Worm (Caenorhabditis elegans): ENCODE results near the gene R11H6.4.
A peak's percentile ranks its signal among the peaks of the same experiment; 100 is the strongest.

Gene R11H6.4

DNA sequence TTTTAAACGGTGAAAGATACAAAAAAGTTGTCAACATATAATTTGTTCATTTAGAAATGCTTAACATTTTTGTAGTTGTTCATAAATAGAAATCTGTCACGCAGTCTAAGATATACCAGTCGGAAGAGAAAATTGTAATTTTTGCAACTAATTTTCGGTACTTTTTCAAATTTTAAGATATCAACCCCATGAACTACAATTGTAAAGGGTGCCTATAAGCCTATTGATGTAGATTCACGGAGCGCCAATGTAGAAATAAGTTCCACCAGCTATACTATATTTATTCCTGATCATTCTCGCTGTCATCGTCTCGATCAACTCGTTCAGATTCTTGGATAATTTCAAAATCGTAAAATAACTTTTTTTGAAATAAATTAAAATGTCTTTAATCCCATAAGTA is 14.8 kb upstream of the R11H6.4 start:
- TF ChIP-seq nhr-28 (tag; optimal IDR thresholded peaks at IDR 0.05), result no peak
- TF ChIP-seq R02D3.7 (tag; optimal IDR thresholded peaks at IDR 0.05), result no peak
- TF ChIP-seq nhr-76 (tag; optimal IDR thresholded peaks at IDR 0.05), result no peak
- peak; percentile 3 for TF ChIP-seq elt-2 (tag; optimal IDR thresholded peaks at IDR 0.05)
- TF ChIP-seq nhr-11 (tag; optimal IDR thresholded peaks at IDR 0.05), result no peak
- TF ChIP-seq nhr-23 (tag; optimal IDR thresholded peaks at IDR 0.05), result no peak
- no peak for TF ChIP-seq eor-1 (tag; optimal IDR thresholded peaks at IDR 0.05)
- TF ChIP-seq snpc-4 (tag; optimal IDR thresholded peaks at IDR 0.05), result no peak

DNA sequence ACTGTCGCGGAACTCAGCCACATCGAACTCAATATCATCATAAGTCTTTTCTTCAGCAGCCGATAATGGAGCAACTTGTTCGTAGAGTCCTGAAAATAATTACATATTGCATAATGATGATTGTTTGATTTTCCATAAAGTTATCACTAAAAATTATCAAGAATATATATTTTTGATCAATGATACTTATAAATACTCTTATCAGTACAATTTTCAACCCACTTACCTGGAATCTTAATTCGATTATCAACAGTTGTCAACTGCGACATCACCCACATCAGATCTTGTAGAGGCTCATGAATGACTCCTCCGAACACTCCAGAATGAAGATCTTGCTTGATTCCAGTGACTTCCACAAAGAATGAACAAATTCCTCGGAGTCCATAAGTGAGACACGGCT is 13.8 kb upstream of the R11H6.4 start:
- no peak for TF ChIP-seq tbx-2 (tag; optimal IDR thresholded peaks at IDR 0.05)
- TF ChIP-seq elt-2 (tag; optimal IDR thresholded peaks at IDR 0.05), result peak; percentile 72

DNA sequence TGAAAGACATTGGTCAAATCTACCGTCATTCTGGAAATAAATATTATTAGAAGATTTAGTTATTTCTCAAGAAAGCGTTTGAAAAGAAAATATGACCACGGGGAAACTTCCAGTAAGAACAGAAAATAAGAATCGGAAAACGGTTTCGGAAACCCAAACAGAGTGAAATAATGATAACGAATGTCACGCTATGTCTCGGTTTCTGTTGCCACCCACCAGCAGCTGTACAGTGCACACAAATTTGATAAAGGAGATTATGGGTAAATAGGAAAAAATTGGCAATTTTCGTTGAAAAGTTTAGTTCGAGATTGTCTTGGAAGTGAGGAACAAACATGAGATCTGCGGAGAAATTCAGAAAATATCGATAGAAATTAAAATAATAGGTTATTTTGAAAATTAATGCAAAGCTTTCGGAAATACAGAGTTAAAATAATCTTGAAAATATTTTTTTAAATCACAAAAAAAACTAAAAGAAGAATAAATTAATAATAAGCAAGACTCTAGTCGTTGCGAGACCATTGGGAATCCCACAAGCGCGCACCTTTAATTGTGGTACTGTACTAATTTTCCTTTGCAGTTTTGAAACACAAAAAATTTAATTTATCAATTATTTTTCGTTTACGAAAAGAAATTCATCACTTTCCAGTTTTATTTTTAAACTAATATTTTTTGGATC is 12.6 kb upstream of the R11H6.4 start, which contains the start of gene pes-9:
Gene pes-9, minus strand, starts transcription at position 30 of the 676 bp plus-strand sequence.
- TF ChIP-seq ceh-16 (tag; optimal IDR thresholded peaks at IDR 0.05) (no peak), elt-2 (tag; optimal IDR thresholded peaks at IDR 0.05) (peak; percentile 68), ztf-4 (tag; optimal IDR thresholded peaks at IDR 0.05) (no peak), pqm-1 (tag; optimal IDR thresholded peaks at IDR 0.05) (peak; percentile 24)

DNA sequence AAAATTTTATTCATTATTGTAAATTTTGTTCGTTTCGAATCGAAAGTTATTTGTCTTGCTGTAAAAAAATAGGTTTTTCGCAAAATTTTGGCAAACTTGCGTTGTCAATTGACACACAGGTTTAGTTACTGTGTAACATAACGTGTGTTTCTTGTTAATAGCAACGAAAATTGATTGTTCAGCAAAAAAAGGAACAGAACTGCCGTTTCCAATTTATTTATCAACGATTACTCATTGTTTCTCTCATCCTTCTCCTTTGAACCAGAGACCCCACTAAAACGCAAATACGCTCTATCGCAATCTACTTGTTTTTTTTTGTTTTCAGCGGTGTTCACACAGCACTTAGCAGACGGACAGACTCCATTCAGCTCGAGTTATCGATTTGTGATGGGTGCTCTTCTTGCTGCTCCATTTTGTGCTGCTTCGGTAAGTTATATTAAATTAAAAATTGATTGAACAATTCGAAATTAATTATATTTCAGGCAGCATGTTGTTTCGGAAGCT is 12.0 kb upstream of the R11H6.4 start, which contains the start of gene R11H6.2:
Gene R11H6.2, plus strand, starts transcription at position 326 of the 504 bp plus-strand sequence.
- TF ChIP-seq nhr-237 (tag; optimal IDR thresholded peaks at IDR 0.05), result no peak
- no peak for TF ChIP-seq elt-3 (tag; optimal IDR thresholded peaks at IDR 0.05)
- no peak for TF ChIP-seq unc-39 (tag; optimal IDR thresholded peaks at IDR 0.05)
- no peak for TF ChIP-seq zag-1 (tag; optimal IDR thresholded peaks at IDR 0.05)
- no peak for TF ChIP-seq nhr-28 (tag; optimal IDR thresholded peaks at IDR 0.05)
- TF ChIP-seq eor-1 (tag; optimal IDR thresholded peaks at IDR 0.05), result no peak
- TF ChIP-seq nfya-1 (tag; optimal IDR thresholded peaks at IDR 0.05; ENCODE audit: insufficient read depth), result peak; percentile 44
- TF ChIP-seq nhr-43 (tag; optimal IDR thresholded peaks at IDR 0.05; ENCODE audit: poor library complexity, severe bottlenecking), result no peak
- peak; percentile 37 for TF ChIP-seq nhr-25 (tag; optimal IDR thresholded peaks at IDR 0.05)
- TF ChIP-seq elt-1 (tag; optimal IDR thresholded peaks at IDR 0.05), result no peak
- TF ChIP-seq snpc-4 (tag; optimal IDR thresholded peaks at IDR 0.05), result peak; percentile 51
- no peak for TF ChIP-seq ceh-9 (tag; optimal IDR thresholded peaks at IDR 0.05)
- no peak for TF ChIP-seq ZK546.5 (tag; optimal IDR thresholded peaks at IDR 0.05)
- TF ChIP-seq daf-12 (tag; optimal IDR thresholded peaks at IDR 0.05), result no peak
- peak; percentile 16 for TF ChIP-seq elt-2 (tag; optimal IDR thresholded peaks at IDR 0.05)
- no peak for TF ChIP-seq nhr-12 (tag; optimal IDR thresholded peaks at IDR 0.05)
- no peak for TF ChIP-seq mml-1 (tag; optimal IDR thresholded peaks at IDR 0.05)
- peak; percentile 16 for TF ChIP-seq pqm-1 (tag; optimal IDR thresholded peaks at IDR 0.05)
- TF ChIP-seq lin-39 (tag; optimal IDR thresholded peaks at IDR 0.05), result peak; percentile 31
- peak; percentile 44 for TF ChIP-seq hmg-11 (tag; optimal IDR thresholded peaks at IDR 0.05)
- TF ChIP-seq fos-1 (tag; optimal IDR thresholded peaks at IDR 0.05), result no peak
- peak; percentile 65 for TF ChIP-seq lin-15B (tag; optimal IDR thresholded peaks at IDR 0.05)
- peak; percentile 5 for TF ChIP-seq egl-5 (tag; optimal IDR thresholded peaks at IDR 0.05)
- no peak for TF ChIP-seq fkh-10 (GFP tag; optimal IDR thresholded peaks at IDR 0.05)
- TF ChIP-seq unc-62 (GFP tag; optimal IDR thresholded peaks at IDR 0.05), result no peak
- TF ChIP-seq ceh-28 (tag; optimal IDR thresholded peaks at IDR 0.05), result no peak
- no peak for TF ChIP-seq ztf-11 (tag; optimal IDR thresholded peaks at IDR 0.05)
- TF ChIP-seq aly-2 (tag; optimal IDR thresholded peaks at IDR 0.05), result no peak

DNA sequence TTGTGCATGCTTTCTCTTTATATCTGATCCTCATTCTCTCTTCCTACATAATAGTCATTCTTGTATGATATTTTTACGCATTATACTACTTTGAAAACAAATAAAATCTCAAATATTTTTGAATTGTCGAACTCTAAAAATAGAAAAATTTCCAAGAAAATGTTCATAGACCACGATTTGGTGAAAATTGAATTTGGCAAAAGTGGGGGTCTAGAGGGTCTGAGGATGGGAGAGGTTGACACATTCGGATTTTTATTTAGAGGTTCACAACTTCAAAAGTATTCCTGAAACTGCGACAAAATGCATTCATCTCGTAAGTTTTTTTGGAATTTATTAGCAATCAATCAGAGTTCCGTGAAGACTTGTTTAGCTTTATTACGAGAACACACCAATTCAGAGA is 9.8 kb upstream of the R11H6.4 start, which contains the start of gene glb-22:
Gene glb-22, plus strand, starts transcription at position 301 of the 400 bp plus-strand sequence.
- TF ChIP-seq elt-3 (tag; optimal IDR thresholded peaks at IDR 0.05) (no peak), jun-1 (tag; optimal IDR thresholded peaks at IDR 0.05) (no peak), pha-4 (tag; optimal IDR thresholded peaks at IDR 0.05) (no peak), ceh-9 (tag; optimal IDR thresholded peaks at IDR 0.05) (no peak), nhr-237 (tag; optimal IDR thresholded peaks at IDR 0.05) (no peak), ceh-16 (tag; optimal IDR thresholded peaks at IDR 0.05) (no peak), ceh-82 (tag; optimal IDR thresholded peaks at IDR 0.05) (no peak), nhr-23 (tag; optimal IDR thresholded peaks at IDR 0.05) (no peak), skn-1 (tag; optimal IDR thresholded peaks at IDR 0.05) (no peak), egl-27 (tag; optimal IDR thresholded peaks at IDR 0.05) (no peak), lin-15B (tag; optimal IDR thresholded peaks at IDR 0.05) (no peak), nhr-67 (tag; optimal IDR thresholded peaks at IDR 0.05) (no peak), nhr-28 (tag; optimal IDR thresholded peaks at IDR 0.05) (no peak), ceh-28 (tag; optimal IDR thresholded peaks at IDR 0.05) (no peak), aly-2 (tag; optimal IDR thresholded peaks at IDR 0.05) (no peak), fos-1 (tag; optimal IDR thresholded peaks at IDR 0.05) (no peak)

Measured in whole organism, L3 larva.